Worm (Caenorhabditis elegans) whole organism, late embryonic: ENCODE results near the gene fbxb-43.

Experiments used
- C08G9.2 ChIP-seq: sonication (generic microtip); optimal IDR thresholded peaks from 2 replicates; lab custom pipeline; 2016; ENCODE audit warnings: mild to moderate bottlenecking, missing genetic modification characterization, moderate library complexity, missing compliant biosample characterization
- C38D4.7 ChIP-seq: fragments of 200-800 bp; sonication (Bioruptor generic); optimal IDR thresholded peaks from 2 replicates; lab custom pipeline; 2018; ENCODE audit warnings: mild to moderate bottlenecking, missing genetic modification characterization, moderate library complexity, missing compliant biosample characterization
- K02D7.2 ChIP-seq: sonication (generic microtip); optimal IDR thresholded peaks from 2 replicates; lab custom pipeline; 2017; ENCODE audit warnings: mild to moderate bottlenecking, missing genetic modification characterization, missing compliant biosample characterization
- T23F11.4 ChIP-seq: fragments of 200-800 bp; sonication (Bioruptor generic); optimal IDR thresholded peaks from 2 replicates; lab custom pipeline; 2018; ENCODE audit warnings: mild to moderate bottlenecking, missing genetic modification characterization, missing compliant biosample characterization
- Y22D7AL.16 ChIP-seq: sonication (generic microtip); optimal IDR thresholded peaks from 2 replicates; lab custom pipeline; 2016; ENCODE audit warnings: missing genetic modification characterization, missing compliant biosample characterization
- ahr-1 ChIP-seq: sonication (generic microtip); optimal IDR thresholded peaks from 2 replicates; lab custom pipeline; 2016; ENCODE audit warnings: missing genetic modification characterization, missing compliant biosample characterization
- ceh-14 ChIP-seq: sonication (generic microtip); optimal IDR thresholded peaks from 2 replicates; lab custom pipeline; 2016; ENCODE audit warnings: missing genotype, missing genetic modification characterization, missing compliant biosample characterization
- ceh-18 ChIP-seq: sonication (generic microtip); optimal IDR thresholded peaks from 2 replicates; lab custom pipeline; 2016; ENCODE audit warnings: missing genetic modification characterization, missing compliant biosample characterization
- ceh-19 ChIP-seq: fragments of 200-800 bp; sonication (Bioruptor generic); optimal IDR thresholded peaks from 2 replicates; lab custom pipeline; 2018; ENCODE audit warnings: mild to moderate bottlenecking, missing genetic modification characterization, missing compliant biosample characterization
- ceh-2 ChIP-seq: sonication (generic microtip); optimal IDR thresholded peaks from 2 replicates; lab custom pipeline; 2016; ENCODE audit warnings: missing genotype, missing genetic modification characterization, missing compliant biosample characterization
- ceh-22 ChIP-seq: sonication (generic microtip); optimal IDR thresholded peaks from 2 replicates; lab custom pipeline; 2017; ENCODE audit warnings: missing biosample characterization, missing genetic modification characterization
- ceh-31 ChIP-seq: sonication (generic microtip); optimal IDR thresholded peaks from 2 replicates; lab custom pipeline; 2016; ENCODE audit warnings: missing genetic modification characterization, missing compliant biosample characterization
- ceh-34 ChIP-seq: sonication (generic microtip); optimal IDR thresholded peaks from 2 replicates; lab custom pipeline; 2016; ENCODE audit warnings: mild to moderate bottlenecking, missing genetic modification characterization, missing compliant biosample characterization
- ceh-48 ChIP-seq: sonication (generic microtip); optimal IDR thresholded peaks from 2 replicates; lab custom pipeline; 2016; ENCODE audit warnings: missing genetic modification characterization, inconsistent platforms, missing compliant biosample characterization
- ceh-6 ChIP-seq: fragments of 200-800 bp; sonication (Bioruptor generic); optimal IDR thresholded peaks from 2 replicates; lab custom pipeline; 2018; ENCODE audit warnings: mild to moderate bottlenecking, missing genetic modification characterization, missing compliant biosample characterization
- dmd-4 ChIP-seq: sonication (generic microtip); optimal IDR thresholded peaks from 2 replicates; lab custom pipeline; 2016; ENCODE audit warnings: borderline replicate concordance, missing genetic modification characterization, missing compliant biosample characterization
- elt-2 ChIP-seq: sonication (generic microtip); optimal IDR thresholded peaks from 2 replicates; lab custom pipeline; 2016; ENCODE audit warnings: missing genetic modification reagents, missing genetic modification characterization, missing compliant biosample characterization
- elt-4 ChIP-seq: sonication (generic microtip); optimal IDR thresholded peaks from 2 replicates; lab custom pipeline; 2016; ENCODE audit warnings: missing genetic modification characterization, missing compliant biosample characterization
- ets-4 ChIP-seq: sonication (generic microtip); optimal IDR thresholded peaks from 2 replicates; lab custom pipeline; 2016; ENCODE audit warnings: missing genetic modification characterization, missing compliant biosample characterization
- eyg-1 ChIP-seq: sonication (generic microtip); optimal IDR thresholded peaks from 2 replicates; lab custom pipeline; 2016; ENCODE audit warnings: missing genotype, missing genetic modification characterization, missing compliant biosample characterization
- gmeb-2 ChIP-seq: sonication (generic microtip); optimal IDR thresholded peaks from 2 replicates; lab custom pipeline; 2016; ENCODE audit warnings: missing genetic modification characterization, inconsistent platforms, missing compliant biosample characterization
- hlh-13 ChIP-seq: fragments of 200-800 bp; sonication (Bioruptor generic); optimal IDR thresholded peaks from 2 replicates; lab custom pipeline; 2018; ENCODE audit warnings: mild to moderate bottlenecking, missing genetic modification characterization, missing compliant biosample characterization
- hlh-15 ChIP-seq: sonication (generic microtip); optimal IDR thresholded peaks from 2 replicates; lab custom pipeline; 2016; ENCODE audit warnings: missing genetic modification characterization, missing compliant biosample characterization
- hlh-6 ChIP-seq: sonication (generic microtip); optimal IDR thresholded peaks from 2 replicates; lab custom pipeline; 2016; ENCODE audit warnings: missing genotype, missing genetic modification characterization, missing compliant biosample characterization
- lim-6 ChIP-seq: sonication (generic microtip); optimal IDR thresholded peaks from 2 replicates; lab custom pipeline; 2016; ENCODE audit warnings: missing genetic modification characterization, missing compliant biosample characterization
- lin-11 ChIP-seq: fragments of 200-800 bp; sonication (Bioruptor generic); optimal IDR thresholded peaks from 2 replicates; lab custom pipeline; 2018; ENCODE audit warnings: mild to moderate bottlenecking, missing genetic modification characterization, missing compliant biosample characterization
- mec-3 ChIP-seq: sonication (generic microtip); optimal IDR thresholded peaks from 2 replicates; lab custom pipeline; 2016; ENCODE audit warnings: borderline replicate concordance, missing genetic modification characterization, missing compliant biosample characterization
- nhr-11 ChIP-seq: fragments of 150-350 bp; optimal IDR thresholded peaks from 2 replicates; lab custom pipeline; 2014; ENCODE audit warnings: missing biosample characterization, missing genetic modification characterization
- nhr-232 ChIP-seq: sonication (generic microtip); optimal IDR thresholded peaks from 2 replicates; lab custom pipeline; 2016; ENCODE audit warnings: missing genetic modification characterization, missing compliant biosample characterization
- npax-4 ChIP-seq: sonication (generic microtip); optimal IDR thresholded peaks from 2 replicates; lab custom pipeline; 2016; ENCODE audit warnings: missing genetic modification characterization, missing compliant biosample characterization
- pha-2 ChIP-seq: sonication (generic microtip); optimal IDR thresholded peaks from 2 replicates; lab custom pipeline; 2017; ENCODE audit warnings: mild to moderate bottlenecking, missing genetic modification characterization, missing compliant biosample characterization
- pros-1 ChIP-seq: fragments of 150-350 bp; optimal IDR thresholded peaks from 2 replicates; lab custom pipeline; 2014; ENCODE audit warnings: missing biosample characterization, missing genetic modification reagents, missing genetic modification characterization
- rnt-1 ChIP-seq: sonication (generic microtip); optimal IDR thresholded peaks from 2 replicates; lab custom pipeline; 2016; ENCODE audit warnings: missing genetic modification characterization, missing compliant biosample characterization
- sox-2 ChIP-seq: fragments of 200-800 bp; sonication (Bioruptor generic); IDR thresholded peaks from 2 replicates; pipeline ENCODE4 v1.3.6; 2022; ENCODE audit warnings: missing genetic modification reagents, missing genetic modification characterization, missing compliant biosample characterization
- syd-9 ChIP-seq: sonication (generic microtip); optimal IDR thresholded peaks from 2 replicates; lab custom pipeline; 2016; ENCODE audit warnings: mild to moderate bottlenecking, missing genetic modification characterization, moderate library complexity, missing compliant biosample characterization
- tbx-2 ChIP-seq: sonication (generic microtip); optimal IDR thresholded peaks from 2 replicates; lab custom pipeline; 2016; ENCODE audit warnings: missing genetic modification characterization, missing compliant biosample characterization
- unc-3 ChIP-seq, 2 experiments: fragments of 200-800 bp in 1 of 2; sonication (Bioruptor generic) in 1 of 2; sonication (generic microtip) in 1 of 2; conservative IDR thresholded peaks in 1 of 2; optimal IDR thresholded peaks in 1 of 2; 2 replicates each; pipeline versions ENCODE4 v1.3.6 to Lab custom; 2016 to 2022; ENCODE audit warnings: missing compliant biosample characterization in 2 of 2, missing genetic modification characterization in 2 of 2, missing genetic modification reagents in 1 of 2
- unc-42 ChIP-seq: sonication (generic microtip); optimal IDR thresholded peaks from 2 replicates; lab custom pipeline; 2016; ENCODE audit warnings: missing genotype, missing genetic modification characterization, missing compliant biosample characterization
- unc-86 ChIP-seq: sonication (generic microtip); optimal IDR thresholded peaks from 2 replicates; lab custom pipeline; 2016; ENCODE audit warnings: missing genetic modification characterization, missing compliant biosample characterization
- zip-5 ChIP-seq: sonication (generic microtip); optimal IDR thresholded peaks from 2 replicates; lab custom pipeline; 2016; ENCODE audit warnings: missing genetic modification characterization, missing compliant biosample characterization
- ztf-16 ChIP-seq: sonication (generic microtip); optimal IDR thresholded peaks from 2 replicates; lab custom pipeline; 2017; ENCODE audit warnings: missing genetic modification characterization, missing compliant biosample characterization

fbxb-43 gene

ce11 chrII:1535931-1536330 lies at the start of gene fbxb-43:
Gene fbxb-43, plus strand, starts transcription at chrII:1536231.
- TF ChIP-seq unc-86 (no peak), ahr-1 (tag; lab: Kevin White, UChicago) (no peak), ceh-48 (tag; lab: Kevin White, UChicago) (no peak), Y22D7AL.16 (tag; lab: Kevin White, UChicago) (no peak), ceh-22 (tag; lab: Kevin White, UChicago) (no peak), lin-11 (tag; lab: Kevin White, UChicago) (no peak), eyg-1 (tag; lab: Kevin White, UChicago) (no peak), nhr-11 (tag; lab: Kevin White, UChicago) (no peak), ceh-31 (no peak), C08G9.2 (no peak), tbx-2 (tag; lab: Kevin White, UChicago) (no peak), ets-4 (no peak), syd-9 (tag; lab: Kevin White, UChicago) (no peak), ceh-6 (GFP tag; lab: Kevin White, UChicago) (no peak)

- TF ChIP-seq K02D7.2 (tag; lab: Kevin White, UChicago) (no peak), ceh-34 (tag; lab: Kevin White, UChicago) (no peak), lin-11 (tag; lab: Kevin White, UChicago) (no peak), ztf-16 (no peak), hlh-15 (no peak), C38D4.7 (GFP tag; lab: Kevin White, UChicago) (no peak), hlh-6 (tag; lab: Kevin White, UChicago) (no peak), lim-6 (tag; lab: Kevin White, UChicago) (no peak), syd-9 (tag; lab: Kevin White, UChicago) (no peak), pros-1 (tag; lab: Kevin White, UChicago) (no peak), pha-2 (tag; lab: Kevin White, UChicago) (no peak), ceh-19 (GFP tag; lab: Kevin White, UChicago) (no peak), unc-3 (GFP tag; conservative IDR thresholded peaks at IDR 0.05; lab: Robert Waterston, UW) (no peak), unc-3 (tag; optimal IDR thresholded peaks at IDR 0.05; lab: Kevin White, UChicago) (no peak), sox-2 (GFP tag; lab: Robert Waterston, UW) (no peak), rnt-1 (tag; lab: Kevin White, UChicago) (no peak), zip-5 (tag; lab: Kevin White, UChicago) (no peak), Y22D7AL.16 (tag; lab: Kevin White, UChicago) (no peak), eyg-1 (tag; lab: Kevin White, UChicago) (no peak), ceh-2 (tag; lab: Kevin White, UChicago) (no peak)
Measured at ce11 chrII:1490813-1491212, 45.2 kb upstream of the fbxb-43 start.

- TF ChIP-seq ets-4: peak; percentile 33
- TF ChIP-seq ceh-2 (tag; lab: Kevin White, UChicago): peak; percentile 55
- peak; percentile 60 for TF ChIP-seq unc-42 (tag; lab: Kevin White, UChicago)
- no peak for TF ChIP-seq elt-4 (tag; lab: Kevin White, UChicago)
- peak; percentile 27 for TF ChIP-seq zip-5 (tag; lab: Kevin White, UChicago)
- peak; percentile 27 for TF ChIP-seq ceh-14 (tag; lab: Kevin White, UChicago)
- peak; percentile 7 for TF ChIP-seq tbx-2 (tag; lab: Kevin White, UChicago)
- peak; percentile 2 for TF ChIP-seq elt-2 (tag; lab: Kevin White, UChicago)
- TF ChIP-seq ceh-18 (tag; lab: Kevin White, UChicago): no peak
- peak; percentile 65 for TF ChIP-seq ceh-31
- peak; percentile 30 for TF ChIP-seq C08G9.2
Measured at ce11 chrII:1500286-1500840, 35.7 kb upstream of the fbxb-43 start, which contains the start of gene emc-1. Gene emc-1, minus strand, starts transcription at chrII:1500330.

ce11 chrII:1500959-1501358 lies 35.1 kb upstream of the fbxb-43 start:
- no peak for TF ChIP-seq npax-4 (tag; lab: Kevin White, UChicago)
- no peak for TF ChIP-seq hlh-6 (tag; lab: Kevin White, UChicago)
- TF ChIP-seq ceh-18 (tag; lab: Kevin White, UChicago): no peak
- TF ChIP-seq dmd-4 (tag; lab: Kevin White, UChicago): no peak
- no peak for TF ChIP-seq T23F11.4 (GFP tag; lab: Kevin White, UChicago)
- no peak for TF ChIP-seq eyg-1 (tag; lab: Kevin White, UChicago)
- TF ChIP-seq gmeb-2: no peak
- TF ChIP-seq ceh-31: no peak
- TF ChIP-seq hlh-13: no peak
- TF ChIP-seq mec-3 (tag; lab: Kevin White, UChicago): no peak
- no peak for TF ChIP-seq elt-2 (tag; lab: Kevin White, UChicago)
- no peak for TF ChIP-seq ceh-6 (GFP tag; lab: Kevin White, UChicago)
- TF ChIP-seq K02D7.2 (tag; lab: Kevin White, UChicago): no peak
- no peak for TF ChIP-seq nhr-232 (tag; lab: Kevin White, UChicago)
- TF ChIP-seq, all 69 proteins: peak for 0
